Worm (Caenorhabditis elegans): Measurements from ENCODE around the gene C38D9.2.
"Not testable (repeated sequence)": the region's sequence is repeated elsewhere in the genome, so short reads cannot be mapped to it uniquely, and the experiment has no call there.

Gene C38D9.2

DNA sequence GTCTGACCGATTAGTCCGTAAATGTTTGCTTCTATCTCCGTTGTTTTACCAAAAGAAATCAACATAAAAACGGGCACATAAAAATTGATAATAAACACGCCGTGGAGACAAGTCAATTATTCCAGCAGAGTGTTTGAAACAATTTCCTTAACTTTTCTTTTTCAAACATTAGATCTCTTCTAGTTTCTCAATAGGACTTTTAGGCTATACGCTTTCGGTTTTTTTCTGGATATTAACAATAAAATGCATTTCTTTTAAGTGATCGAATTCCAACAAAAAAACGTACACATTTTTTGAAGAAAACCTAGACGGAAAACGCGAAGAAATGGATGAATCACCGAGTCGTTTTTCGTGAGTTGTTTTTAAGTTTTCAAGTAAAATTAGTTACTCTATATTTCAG lies 8.0 kb upstream of the C38D9.2 start, which contains the start of gene fbxa-172:
fbxa-172 (plus strand) TSS at position 301 of the 400 bp plus-strand sequence.
- no peak for TF ChIP-seq unc-62 (GFP tag; optimal IDR thresholded peaks at IDR 0.05)

- TF ChIP-seq unc-62 (GFP tag; optimal IDR thresholded peaks at IDR 0.05): no peak
Observed at ce11 chrV:17565903-17566302, 1.0 kb upstream of the C38D9.2 start, which contains the start of gene fbxa-171. TSS of gene fbxa-171 (minus strand) at chrV:17566003.

ce11 chrV:17580017-17580416 lies 13.1 kb downstream of the C38D9.2 start:
- no peak for TF ChIP-seq unc-62 (GFP tag; optimal IDR thresholded peaks at IDR 0.05)

DNA sequence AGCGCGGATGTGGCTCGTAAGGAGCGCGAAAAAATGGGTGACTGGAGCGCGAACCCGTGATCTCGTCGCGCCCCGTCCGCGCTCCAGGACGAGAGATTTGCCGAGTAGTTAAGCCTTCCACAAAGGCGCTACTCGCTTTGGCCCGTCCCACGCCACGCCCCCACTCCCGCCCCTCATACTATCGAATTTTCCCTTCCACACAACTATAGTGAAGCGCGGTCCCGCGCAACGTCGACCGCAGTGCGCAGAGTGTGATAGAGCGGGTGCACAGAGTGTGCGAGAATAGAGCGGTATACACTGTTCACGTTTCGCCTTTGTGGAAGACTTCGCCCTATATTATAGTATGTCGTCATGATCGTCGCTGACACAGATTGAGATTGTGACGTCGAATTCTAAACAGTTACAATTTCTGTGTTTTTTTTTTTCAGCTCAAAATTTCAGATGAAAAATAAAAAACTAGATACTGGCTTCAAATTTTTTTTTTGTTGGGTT lies 17.4 kb downstream of the C38D9.2 start, which contains the start of gene fbxa-133:
fbxa-133 (plus strand) TSS at position 442 of the 492 bp plus-strand sequence.
- TF ChIP-seq unc-62 (GFP tag; optimal IDR thresholded peaks at IDR 0.05): not testable (repeated sequence)

DNA sequence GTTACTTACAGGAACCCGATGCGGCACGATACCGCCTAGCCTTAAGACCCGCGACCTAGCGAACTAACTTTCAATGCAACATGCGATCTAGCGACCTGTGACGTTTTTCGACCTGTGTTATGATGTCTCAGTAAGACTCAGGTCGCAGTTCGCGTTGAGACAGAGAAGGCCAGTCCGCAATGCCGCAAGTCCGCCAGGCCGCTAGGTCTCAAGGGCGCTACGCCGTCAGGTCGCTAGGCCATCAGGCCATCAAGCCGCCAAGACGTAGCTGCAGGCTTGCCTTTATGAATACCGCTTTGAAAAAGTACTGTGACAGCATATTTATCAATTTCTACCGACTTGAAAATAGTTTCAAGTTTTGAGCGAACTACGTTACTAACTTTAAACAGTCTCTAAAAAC lies 28.7 kb downstream of the C38D9.2 start:
- TF ChIP-seq unc-62 (GFP tag; optimal IDR thresholded peaks at IDR 0.05): no peak

DNA sequence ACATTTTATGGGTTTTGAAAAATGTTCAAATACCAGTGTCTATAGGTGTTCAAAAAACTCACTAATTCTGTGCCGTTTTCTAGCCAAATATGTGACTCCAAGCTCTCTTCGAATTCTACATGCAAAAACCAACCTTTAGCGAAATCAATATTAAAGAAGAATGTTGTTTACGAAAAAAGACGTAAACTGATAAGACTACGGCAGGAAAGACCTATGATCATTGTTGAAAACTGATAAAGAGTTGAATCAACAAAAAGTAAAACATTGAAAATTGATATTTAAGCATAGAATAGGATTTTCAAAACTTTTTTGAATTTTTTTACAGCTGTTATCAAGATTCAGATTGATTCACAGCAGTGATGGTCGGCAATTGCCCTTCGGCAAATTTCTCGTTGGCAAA lies 31.9 kb downstream of the C38D9.2 start, which contains the start of gene Y6G8.2:
Y6G8.2 (minus strand) TSS at position 147 of the 400 bp plus-strand sequence.
- TF ChIP-seq unc-62 (GFP tag; optimal IDR thresholded peaks at IDR 0.05): no peak

DNA sequence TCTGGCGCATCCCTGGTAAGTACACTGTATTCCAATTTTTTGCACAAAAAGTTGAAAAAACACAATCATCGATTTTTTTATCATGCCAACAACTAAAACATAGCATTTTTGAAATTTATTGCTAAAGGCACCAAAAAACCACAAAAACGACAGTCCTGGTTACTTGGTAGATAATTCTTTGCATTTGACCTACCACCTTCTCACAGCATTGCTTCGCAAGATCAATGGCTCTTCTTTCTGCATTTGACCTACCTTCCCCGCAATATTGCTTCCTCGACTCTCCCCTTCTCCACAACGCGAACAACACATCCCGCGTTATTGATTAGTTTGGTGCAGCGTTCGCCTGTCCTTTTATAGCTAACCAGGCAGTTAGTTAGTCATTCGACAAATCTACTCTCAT lies 34.6 kb downstream of the C38D9.2 start, which contains the start of gene ztf-25:
ztf-25 (plus strand) TSS at position 301 of the 400 bp plus-strand sequence.
- TF ChIP-seq unc-62 (GFP tag; optimal IDR thresholded peaks at IDR 0.05): no peak

ce11 chrV:17606050-17606449 lies 39.1 kb downstream of the C38D9.2 start, which contains the start of gene Y6G8.16:
TSS of gene Y6G8.16 (plus strand) at chrV:17606350.
- not testable (repeated sequence) for TF ChIP-seq unc-62 (GFP tag; optimal IDR thresholded peaks at IDR 0.05)

- no peak for TF ChIP-seq unc-62 (GFP tag; optimal IDR thresholded peaks at IDR 0.05)
Observed at ce11 chrV:17607797-17608196, 40.8 kb downstream of the C38D9.2 start, which contains the start of gene srz-91. TSS of gene srz-91 (plus strand) at chrV:17608097.

DNA sequence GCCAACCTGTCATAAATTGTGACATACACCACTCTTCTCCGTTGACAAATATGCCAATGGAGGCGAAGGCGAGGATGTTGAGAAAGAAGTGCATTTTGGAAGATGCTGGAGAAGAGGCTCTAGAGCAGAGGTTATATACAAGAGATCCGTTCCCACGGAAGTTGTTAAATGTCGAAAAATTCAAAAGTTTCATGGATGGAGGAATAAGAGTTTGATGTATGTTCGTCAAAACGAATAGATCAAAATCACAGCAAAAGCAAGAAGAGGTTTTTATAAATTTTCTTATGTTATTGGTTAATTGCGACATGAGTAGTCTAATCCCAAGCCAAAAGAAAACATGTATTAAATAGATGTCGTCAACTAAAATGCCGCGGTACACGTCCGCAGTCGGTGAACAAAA lies 43.6 kb downstream of the C38D9.2 start, which contains the start of gene Y6G8.15:
Y6G8.15 (minus strand) TSS at position 101 of the 400 bp plus-strand sequence.
- not testable (repeated sequence) for TF ChIP-seq unc-62 (GFP tag; optimal IDR thresholded peaks at IDR 0.05)

- no peak for TF ChIP-seq unc-62 (GFP tag; optimal IDR thresholded peaks at IDR 0.05)
Observed at ce11 chrV:17614251-17614650, 47.3 kb downstream of the C38D9.2 start, which contains the start of gene Y6G8.14. TSS of gene Y6G8.14 (minus strand) at chrV:17614351.

- no peak for TF ChIP-seq unc-62 (GFP tag; optimal IDR thresholded peaks at IDR 0.05)
Observed at ce11 chrV:17615609-17616008, 48.7 kb downstream of the C38D9.2 start, which contains the start of gene Y6G8.5. TSS of gene Y6G8.5 (minus strand) at chrV:17615709.

- no peak for TF ChIP-seq unc-62 (GFP tag; optimal IDR thresholded peaks at IDR 0.05)
Observed at ce11 chrV:17616807-17617206, 49.9 kb downstream of the C38D9.2 start, which contains the start of gene Y6G8.6. TSS of gene Y6G8.6 (minus strand) at chrV:17616904.

DNA sequence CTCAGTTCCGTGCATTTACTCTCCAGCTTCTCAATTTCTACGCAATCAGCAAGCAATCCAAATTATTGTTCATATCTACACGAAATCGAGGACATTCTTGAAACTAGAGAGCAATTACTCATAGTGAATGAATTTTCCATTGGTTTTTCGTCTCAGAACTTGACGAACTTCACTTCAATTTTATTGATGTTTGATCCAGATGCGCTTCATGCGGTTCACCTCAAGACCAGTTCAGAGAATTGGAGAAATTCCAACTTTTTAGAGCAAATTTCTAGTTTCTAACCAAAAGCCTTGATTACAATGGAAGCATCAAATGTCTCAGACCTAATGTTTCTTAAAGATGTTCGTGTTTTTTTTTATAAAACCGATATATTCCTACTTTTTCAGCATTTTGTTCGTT lies 53.3 kb downstream of the C38D9.2 start, which contains the start of gene Y6G8.8:
Y6G8.8 (plus strand) TSS at position 301 of the 400 bp plus-strand sequence.
- no peak for TF ChIP-seq unc-62 (GFP tag; optimal IDR thresholded peaks at IDR 0.05)

Data from whole organism, dauer.